Fruit fly (Drosophila melanogaster) whole organism, pupa: ENCODE data around the gene Ets65A.

Experiments
- CG14655 ChIP-seq: fragments of 200-800 bp; sonication (Bioruptor generic); optimal IDR thresholded peaks from 3 replicates; lab custom pipeline; 2017; ENCODE audit warnings: mild to moderate bottlenecking, missing biosample characterization, missing genetic modification reagents, missing genetic modification characterization
- CG15710 ChIP-seq: fragments of 200-800 bp; sonication (Bioruptor generic); optimal IDR thresholded peaks from 2 replicates; lab custom pipeline; 2018; ENCODE audit warnings: missing biosample characterization, mild to moderate bottlenecking, missing genetic modification characterization, moderate library complexity
- CG34367 ChIP-seq: fragments of 200-800 bp; sonication (Bioruptor generic); optimal IDR thresholded peaks from 2 replicates; lab custom pipeline; 2018; ENCODE audit warnings: missing biosample characterization, mild to moderate bottlenecking, missing genetic modification characterization
- CG8301 ChIP-seq: fragments of 200-800 bp; sonication (Bioruptor generic); optimal IDR thresholded peaks from 2 replicates; lab custom pipeline; 2018; ENCODE audit warnings: missing biosample characterization, mild to moderate bottlenecking, missing genetic modification characterization
- D1 ChIP-seq: fragments of 200-800 bp; sonication (Bioruptor generic); optimal IDR thresholded peaks from 2 replicates; lab custom pipeline; 2018; ENCODE audit warnings: missing biosample characterization, mild to moderate bottlenecking, missing genetic modification characterization, moderate library complexity
- Ets98B ChIP-seq: fragments of 200-800 bp; sonication (Bioruptor generic); IDR thresholded peaks from 2 replicates; pipeline ENCODE4 v1.3.6; 2022; ENCODE audit warnings: missing biosample characterization, missing genetic modification characterization
- Pif1A ChIP-seq: fragments of 200-800 bp; sonication (Bioruptor generic); optimal IDR thresholded peaks from 3 replicates; lab custom pipeline; 2016; ENCODE audit warnings: missing biosample characterization, missing genetic modification characterization
- Pif1B ChIP-seq: fragments of 200-800 bp; sonication (Bioruptor generic); optimal IDR thresholded peaks from 3 replicates; lab custom pipeline; 2016; ENCODE audit warnings: missing biosample characterization, missing genetic modification characterization
- fd96Ca ChIP-seq: fragments of 200-800 bp; sonication (Bioruptor generic); IDR thresholded peaks from 3 replicates; pipeline ENCODE4 v1.3.6; 2022; ENCODE audit warnings: missing biosample characterization, missing genetic modification characterization
- rn ChIP-seq: fragments of 200-800 bp; sonication (Bioruptor generic); IDR thresholded peaks from 2 replicates; pipeline ENCODE4 v1.3.6; 2022; ENCODE audit warnings: missing biosample characterization, missing genetic modification characterization

DNA sequence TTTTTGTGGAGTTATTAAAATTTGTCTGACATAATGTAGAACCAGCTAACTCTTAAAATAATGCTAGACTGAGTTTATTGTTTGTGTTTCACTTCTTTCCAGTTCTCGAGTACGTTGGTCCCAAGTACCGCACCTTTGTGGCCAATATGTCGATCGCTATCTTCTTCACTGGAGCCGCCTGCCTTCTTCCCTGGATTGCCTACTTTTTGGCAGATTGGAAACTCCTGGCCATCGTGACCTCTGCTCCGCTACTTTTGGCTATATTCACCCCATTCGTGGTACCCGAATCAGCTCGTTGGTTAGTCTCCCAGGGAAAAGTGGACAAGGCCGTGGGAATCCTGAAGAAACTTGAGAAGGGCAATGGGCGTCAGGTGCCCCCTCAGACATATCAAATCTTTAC lies 27.3 kb upstream of the Ets65A start:
- TF ChIP-seq CG15710 (no peak), D1 (tag; lab: Kevin White, UChicago) (no peak), rn (GFP tag; lab: Robert Waterston, UW) (no peak), Ets98B (no peak), CG8301 (tag; lab: Kevin White, UChicago) (no peak), Pif1B (GFP tag; lab: Kevin White, UChicago) (no peak), Pif1A (GFP tag; lab: Kevin White, UChicago) (no peak), CG14655 (no peak), CG34367 (tag; lab: Kevin White, UChicago) (no peak), fd96Ca (no peak)
